Worm (Caenorhabditis elegans): ENCODE data around the gene ZC262.7.
A peak's percentile ranks its signal among the peaks of the same experiment; 100 is the strongest.

The ZC262.7 gene

ce11 chrIII:8305304-8305703 lies 38.8 kb downstream of the ZC262.7 start:
- TF ChIP-seq hsf-1 (GFP tag; IDR thresholded peaks at IDR 0.05) (0 out of 2 replicates have a peak, but pooled peaks have one; percentile 10), madf-3 (GFP tag; IDR thresholded peaks at IDR 0.05) (no peak)

ce11 chrIII:8303440-8303839 lies 40.7 kb downstream of the ZC262.7 start:
- TF ChIP-seq nhr-179 (tag; optimal IDR thresholded peaks at IDR 0.05) = no peak
- no peak for TF ChIP-seq hsf-1 (GFP tag; IDR thresholded peaks at IDR 0.05)

- TF ChIP-seq K11D2.4 (GFP tag; IDR thresholded peaks at IDR 0.05) = no peak
- no peak for TF ChIP-seq ama-1 (optimal IDR thresholded peaks at IDR 0.05)
- no peak for TF ChIP-seq ama-1 (GFP tag; optimal IDR thresholded peaks at IDR 0.05)
- TF ChIP-seq nhr-120 (GFP tag; IDR thresholded peaks at IDR 0.05) = no peak
- no peak for TF ChIP-seq chd-7 (tag; optimal IDR thresholded peaks at IDR 0.05)
- TF ChIP-seq nfyb-1 (GFP tag; IDR thresholded peaks at IDR 0.05) = no peak
- no peak for TF ChIP-seq zfh-2 (GFP tag; conservative IDR thresholded peaks at IDR 0.05)
- TF ChIP-seq dox-1 (GFP tag; IDR thresholded peaks at IDR 0.05) = no peak
- TF ChIP-seq aptf-2 (GFP tag; conservative IDR thresholded peaks at IDR 0.05) = no peak
Observed at ce11 chrIII:8300860-8301396, 43.2 kb downstream of the ZC262.7 start.

- TF ChIP-seq lin-26 (GFP tag; IDR thresholded peaks at IDR 0.05) (no peak), ceh-100 (GFP tag; IDR thresholded peaks at IDR 0.05) (no peak), ama-1 (optimal IDR thresholded peaks at IDR 0.05) (no peak), ama-1 (GFP tag; optimal IDR thresholded peaks at IDR 0.05) (no peak), madf-8 (GFP tag; conservative IDR thresholded peaks at IDR 0.05) (no peak), mcd-1 (GFP tag; IDR thresholded peaks at IDR 0.05) (no peak), tlf-1 (GFP tag; optimal IDR thresholded peaks at IDR 0.05) (no peak), let-526 (GFP tag; IDR thresholded peaks at IDR 0.05) (no peak), egl-44 (GFP tag; IDR thresholded peaks at IDR 0.05) (no peak), rec-8 (tag; optimal IDR thresholded peaks at IDR 0.05) (no peak), hmg-20 (GFP tag; IDR thresholded peaks at IDR 0.05) (no peak), hsf-1 (GFP tag; IDR thresholded peaks at IDR 0.05) (no peak), B0019.2 (GFP tag; conservative IDR thresholded peaks at IDR 0.05) (no peak), hmg-1.2 (GFP tag; IDR thresholded peaks at IDR 0.05) (no peak), atf-7 (tag; optimal IDR thresholded peaks at IDR 0.05) (no peak)
Observed at ce11 chrIII:8299734-8300133, 44.4 kb downstream of the ZC262.7 start.

ce11 chrIII:8299078-8299587 lies 45.0 kb downstream of the ZC262.7 start:
- no peak for TF ChIP-seq madf-3 (GFP tag; IDR thresholded peaks at IDR 0.05)
- no peak for TF ChIP-seq lag-1 (GFP tag; IDR thresholded peaks at IDR 0.05)
- TF ChIP-seq B0336.3 (GFP tag; IDR thresholded peaks at IDR 0.05) = no peak
- no peak for TF ChIP-seq F49E8.2 (tag; optimal IDR thresholded peaks at IDR 0.05; ENCODE audit: insufficient read depth)
- no peak for TF ChIP-seq mxl-1 (tag; optimal IDR thresholded peaks at IDR 0.05)
- TF ChIP-seq lsl-1 (GFP tag; optimal IDR thresholded peaks at IDR 0.05) = no peak
- no peak for TF ChIP-seq mcd-1 (GFP tag; IDR thresholded peaks at IDR 0.05)
- TF ChIP-seq ets-4 (GFP tag; optimal IDR thresholded peaks at IDR 0.05) = no peak
- TF ChIP-seq F23B12.7 (tag; optimal IDR thresholded peaks at IDR 0.05; ENCODE audit: insufficient read depth) = no peak
- no peak for TF ChIP-seq let-526 (GFP tag; IDR thresholded peaks at IDR 0.05)
- TF ChIP-seq B0035.1 (tag; optimal IDR thresholded peaks at IDR 0.05) = no peak
- no peak for TF ChIP-seq Y53G8AR.9 (GFP tag; conservative IDR thresholded peaks at IDR 0.05)
- TF ChIP-seq Y95B8A.8 (GFP tag; IDR thresholded peaks at IDR 0.05) = no peak
